ENCODE assay signal across 3 fruit fly cellular contexts in genomic region chr3L:8037693-8038092, dm6.
TF ChIP-seq lines count a peak whose summit lies in the region.

No protein-coding gene starts in this region.

- no peak for TF ChIP-seq CTCF in whole organism, embryonic (GFP tag; optimal IDR thresholded peaks at IDR 0.05; lab: Kevin White, UChicago)

TF ChIP-seq in whole organism, embryonic, 481 proteins besides CTCF, POLR2A, EP300 and RAD21:
- peak; percentile 38; the same call in 1 of the 2 replicates for TF ChIP-seq CG10321 (GFP tag; IDR thresholded peaks at IDR 0.05; lab: Robert Waterston, UW)
- peak; percentile 42 for TF ChIP-seq grau (tag; optimal IDR thresholded peaks at IDR 0.05; lab: Kevin White, UChicago)
- no peak for TF ChIP-seq wor (GFP tag; IDR thresholded peaks at IDR 0.05; lab: Robert Waterston, UW)
- 0 out of 2 replicates have a peak, but pooled peaks have one; percentile 35 for TF ChIP-seq chm (GFP tag; IDR thresholded peaks at IDR 0.05; lab: Robert Waterston, UW)
- no peak for TF ChIP-seq CG9817 (tag; optimal IDR thresholded peaks at IDR 0.05; lab: Kevin White, UChicago)
- no peak for TF ChIP-seq Hsf (GFP tag; optimal IDR thresholded peaks at IDR 0.05; lab: Kevin White, UChicago)
- TF ChIP-seq kni (GFP tag; optimal IDR thresholded peaks at IDR 0.05; lab: Kevin White, UChicago) = peak; percentile 53
- TF ChIP-seq lab (GFP tag; optimal IDR thresholded peaks at IDR 0.05; lab: Kevin White, UChicago) = peak; percentile 76
- no peak for TF ChIP-seq onecut (GFP tag; IDR thresholded peaks at IDR 0.05; lab: Robert Waterston, UW)
- peak; percentile 35 for TF ChIP-seq CG1832 (GFP tag; optimal IDR thresholded peaks at IDR 0.05; lab: Kevin White, UChicago)
- TF ChIP-seq nmo (GFP tag; optimal IDR thresholded peaks at IDR 0.05; lab: Kevin White, UChicago) = peak; percentile 2
- no peak for TF ChIP-seq CG5180 (GFP tag; optimal IDR thresholded peaks at IDR 0.05; lab: Kevin White, UChicago)
- TF ChIP-seq Xrp1 (GFP tag; IDR thresholded peaks at IDR 0.05; lab: Robert Waterston, UW) = 0 out of 2 replicates have a peak, but pooled peaks have one; percentile 8
- TF ChIP-seq grn (GFP tag; optimal IDR thresholded peaks at IDR 0.05; lab: Kevin White, UChicago) = peak; percentile 21
- no peak for TF ChIP-seq CG31365 (tag; optimal IDR thresholded peaks at IDR 0.05; lab: Kevin White, UChicago)
- peak; percentile 67 for TF ChIP-seq crol (GFP tag; IDR thresholded peaks at IDR 0.05; lab: Robert Waterston, UW)
- TF ChIP-seq Stat92E (GFP tag; optimal IDR thresholded peaks at IDR 0.05; lab: Kevin White, UChicago) = peak in 1 of 3 experiments; percentile 65
- TF ChIP-seq CG14667 (GFP tag; IDR thresholded peaks at IDR 0.05; lab: Robert Waterston, UW) = no peak
- TF ChIP-seq pan (optimal IDR thresholded peaks at IDR 0.05; lab: Kevin White, UChicago) = no peak
- TF ChIP-seq pan (GFP tag; optimal IDR thresholded peaks at IDR 0.05 in 1 of 2, IDR thresholded peaks at IDR 0.05 in 1 of 2) = peak in 1 of 2 experiments; percentile 59
- no peak for TF ChIP-seq CG3281 (GFP tag; optimal IDR thresholded peaks at IDR 0.05; lab: Kevin White, UChicago)
- no peak for TF ChIP-seq hth (optimal IDR thresholded peaks at IDR 0.05; lab: Kevin White, UChicago)
- TF ChIP-seq pros (GFP tag; optimal IDR thresholded peaks at IDR 0.05; lab: Kevin White, UChicago) = peak; percentile 73
- TF ChIP-seq dysf (GFP tag; IDR thresholded peaks at IDR 0.05; lab: Robert Waterston, UW) = no peak

TF ChIP-seq in whole organism, prepupa, 60 proteins besides CTCF, POLR2A, EP300 and RAD21:
- TF ChIP-seq Sox14 (GFP tag; optimal IDR thresholded peaks at IDR 0.05; lab: Kevin White, UChicago) = no peak
- TF ChIP-seq ss (GFP tag; optimal IDR thresholded peaks at IDR 0.05; lab: Kevin White, UChicago) = peak; percentile 25 to 68
- peak; percentile 5 for TF ChIP-seq CG6808 (GFP tag; optimal IDR thresholded peaks at IDR 0.05; lab: Kevin White, UChicago)

TF ChIP-seq in whole organism, pupa, 21 proteins besides CTCF, POLR2A, EP300 and RAD21:
- TF ChIP-seq CG4496 (GFP tag; IDR thresholded peaks at IDR 0.05; lab: Robert Waterston, UW) = no peak
- TF ChIP-seq CG8159 (tag; optimal IDR thresholded peaks at IDR 0.05; lab: Kevin White, UChicago) = peak; percentile 6
- TF ChIP-seq fd96Ca (GFP tag; IDR thresholded peaks at IDR 0.05; lab: Robert Waterston, UW) = no peak
- no peak for TF ChIP-seq CG8301 (tag; optimal IDR thresholded peaks at IDR 0.05; lab: Kevin White, UChicago)
- no peak for TF ChIP-seq gl (tag; optimal IDR thresholded peaks at IDR 0.05; lab: Kevin White, UChicago)
TF ChIP-seq in whole organism, pupa: peak in this region for 1.
